Fruit fly (Drosophila melanogaster) Kc167 (cell line): Measurements from ENCODE around the gene nuf.

Source experiments
- Myc ChIP-seq: fragments of >200 bp; optimal IDR thresholded peaks from 2 replicates; lab custom pipeline; 2017; ENCODE audit warnings: missing external identifiers
- ttk ChIP-seq: sonication (Bioruptor generic); optimal IDR thresholded peaks from 2 replicates; lab custom pipeline; 2017; ENCODE audit warnings: missing external identifiers

- no peak for TF ChIP-seq ttk
- TF ChIP-seq Myc, result no peak
Observed at dm6 chr3L:14233169-14233568, 42.5 kb downstream of the nuf start, which contains the start of gene CG7924.
